Worm (Caenorhabditis elegans): ENCODE data around the gene C18H7.4.
A peak's percentile ranks its signal among the peaks of the same experiment; 100 is the strongest.

C18H7.4 gene

ce11 chrIV:620324-620723 lies 27.2 kb downstream of the C18H7.4 start (continued):
- peak; percentile 42; the same call in 1 of the 2 replicates for TF ChIP-seq rcor-1 (GFP tag; IDR thresholded peaks at IDR 0.05)
- peak; percentile 58 for TF ChIP-seq mcd-1 (GFP tag; IDR thresholded peaks at IDR 0.05)
- TF ChIP-seq lin-35 (GFP tag; optimal IDR thresholded peaks at IDR 0.05) = peak in 1 of 3 experiments; percentile 65
- 0 out of 2 replicates have a peak, but pooled peaks have one; percentile 60 for TF ChIP-seq Y56A3A.18 (GFP tag; IDR thresholded peaks at IDR 0.05)
- TF ChIP-seq nhr-90 (tag; optimal IDR thresholded peaks at IDR 0.05) = peak; percentile 61
- TF ChIP-seq let-526 (GFP tag; IDR thresholded peaks at IDR 0.05) = 0 out of 2 replicates have a peak, but pooled peaks have one; percentile 17
- peak; percentile 19; the same call in 1 of the 2 replicates for TF ChIP-seq F33H1.4 (GFP tag; IDR thresholded peaks at IDR 0.05)
- TF ChIP-seq akir-1 (GFP tag; optimal IDR thresholded peaks at IDR 0.05) = peak; percentile 29
- no peak for TF ChIP-seq tlf-1 (GFP tag; optimal IDR thresholded peaks at IDR 0.05)
- peak; percentile 39 for TF ChIP-seq ztf-18 (tag; optimal IDR thresholded peaks at IDR 0.05)
- TF ChIP-seq T07F8.4 (tag; optimal IDR thresholded peaks at IDR 0.05) = peak; percentile 29

ce11 chrIV:622989-623388 lies 29.9 kb downstream of the C18H7.4 start:
- TF ChIP-seq bed-2 (GFP tag; IDR thresholded peaks at IDR 0.05) (no peak), hrde-1 (tag; optimal IDR thresholded peaks at IDR 0.05; ENCODE audit: borderline replicate concordance) (no peak), madf-6 (GFP tag; IDR thresholded peaks at IDR 0.05) (no peak)

- TF ChIP-seq nfya-2 (GFP tag; IDR thresholded peaks at IDR 0.05) (no peak), B0019.2 (GFP tag; conservative IDR thresholded peaks at IDR 0.05) (no peak), xnd-1 (tag; optimal IDR thresholded peaks at IDR 0.05) (no peak), D2030.7 (GFP tag; IDR thresholded peaks at IDR 0.05) (peak; percentile 37; the same call in 1 of the 2 replicates), F37B4.10 (GFP tag; IDR thresholded peaks at IDR 0.05) (no peak), aptf-2 (GFP tag; conservative IDR thresholded peaks at IDR 0.05) (peak; percentile 56; the same call in 1 of the 2 replicates), aptf-3 (GFP tag; IDR thresholded peaks at IDR 0.05) (0 out of 2 replicates have a peak, but pooled peaks have one; percentile 23), ceh-79 (tag; optimal IDR thresholded peaks at IDR 0.05) (no peak), attf-6 (GFP tag; IDR thresholded peaks at IDR 0.05) (peak; percentile 81)
Measured at ce11 chrIV:623876-624275, 30.7 kb downstream of the C18H7.4 start.

ce11 chrIV:625947-626548 lies 32.9 kb downstream of the C18H7.4 start:
- peak; percentile 86 for TF ChIP-seq nhr-80 (tag; optimal IDR thresholded peaks at IDR 0.05)
- TF ChIP-seq cebp-1 (GFP tag; IDR thresholded peaks at IDR 0.05) = no peak
- TF ChIP-seq cebp-1 (tag; optimal IDR thresholded peaks at IDR 0.05) = peak; percentile 27
- peak; percentile 81 for TF ChIP-seq unc-62 (GFP tag; optimal IDR thresholded peaks at IDR 0.05)
- no peak for TF ChIP-seq lin-35 (GFP tag; optimal IDR thresholded peaks at IDR 0.05)
- no peak for TF ChIP-seq snpc-4 (GFP tag; optimal IDR thresholded peaks at IDR 0.05)
- TF ChIP-seq snpc-4 (tag; optimal IDR thresholded peaks at IDR 0.05) = peak in 2 of 4 experiments; percentile 5 to 18
- TF ChIP-seq lsl-1 (GFP tag; optimal IDR thresholded peaks at IDR 0.05) = no peak
- peak; percentile 53 for TF ChIP-seq lin-40 (tag; optimal IDR thresholded peaks at IDR 0.05)
- peak; percentile 40; the same call in 1 of the 2 replicates for TF ChIP-seq dox-1 (GFP tag; IDR thresholded peaks at IDR 0.05)

ce11 chrIV:627237-627636 lies 34.1 kb downstream of the C18H7.4 start, which contains the start of gene nhr-76:
nhr-76 (plus strand) TSS chrIV:627537.
- no peak for TF ChIP-seq akir-1 (GFP tag; optimal IDR thresholded peaks at IDR 0.05)
- no peak for TF ChIP-seq pbrm-1 (GFP tag; IDR thresholded peaks at IDR 0.05)
- no peak for TF ChIP-seq snpc-3.4 (tag; optimal IDR thresholded peaks at IDR 0.05)
